Worm (Caenorhabditis elegans) whole organism, young adult: ENCODE results near the gene T23F2.2.

Experiments used
- ceh-79 ChIP-seq: sonication (generic microtip); optimal IDR thresholded peaks from 2 replicates; lab custom pipeline; 2017; ENCODE audit warnings: mild to moderate bottlenecking, missing genetic modification characterization, missing compliant biosample characterization
- hlh-26 ChIP-seq: fragments of 200-800 bp; sonication (Bioruptor generic); conservative IDR thresholded peaks from 2 replicates; pipeline ENCODE4 v1.3.6; 2022; ENCODE audit warnings: missing genetic modification reagents, missing genetic modification characterization, missing compliant biosample characterization
- let-526 ChIP-seq: fragments of 200-800 bp; sonication (Bioruptor generic); IDR thresholded peaks from 2 replicates; pipeline ENCODE4 v1.3.6; 2022; ENCODE audit warnings: missing genetic modification reagents, missing genetic modification characterization, missing compliant biosample characterization
- snpc-4 ChIP-seq, 5 experiments: fragments of 150-350 bp in 1 of 5; sonication (generic microtip) in 4 of 5; optimal IDR thresholded peaks; 2 replicates each; lab custom pipeline; 2014 to 2018; ENCODE audit warnings: missing genetic modification characterization in 5 of 5, missing biosample characterization in 3 of 5, antibody characterized with exemption in 2 of 5, mild to moderate bottlenecking in 2 of 5, missing compliant biosample characterization in 2 of 5, missing genotype in 2 of 5, moderate library complexity in 2 of 5, missing genetic modification reagents in 1 of 5
- unc-130 ChIP-seq: sonication (generic microtip); optimal IDR thresholded peaks from 2 replicates; lab custom pipeline; 2016; ENCODE audit warnings: missing genetic modification reagents, missing genetic modification characterization, missing compliant biosample characterization

- TF ChIP-seq let-526 (GFP tag; lab: Robert Waterston, UW) (no peak), unc-130 (no peak), hlh-26 (GFP tag; lab: Robert Waterston, UW) (no peak), snpc-4 (GFP tag; optimal IDR thresholded peaks at IDR 0.05; lab: Kevin White, UChicago) (no peak), snpc-4 (tag; optimal IDR thresholded peaks at IDR 0.05; lab: Kevin White, UChicago) (no peak), ceh-79 (tag; lab: Kevin White, UChicago) (no peak)
Measured at ce11 chrX:5492820-5493382, 12.1 kb downstream of the T23F2.2 start, which contains the start of the genes bus-8A and bus-8B.
